Fruit fly (Drosophila melanogaster) whole organism, wandering third instar larva: Measurements from ENCODE around the gene BRWD3.

ENCODE experiments used
- Abd-B ChIP-seq: fragments of >200 bp; optimal IDR thresholded peaks from 2 replicates; lab custom pipeline; 2017; ENCODE audit warnings: missing biosample characterization, missing genetic modification characterization
- CG32264 ChIP-seq: fragments of 200-800 bp; sonication (Bioruptor generic); optimal IDR thresholded peaks from 2 replicates; lab custom pipeline; 2016; ENCODE audit warnings: missing biosample characterization, missing genetic modification characterization
- CG9705 ChIP-seq: fragments of 200-800 bp; sonication (Bioruptor generic); optimal IDR thresholded peaks from 2 replicates; lab custom pipeline; 2018; ENCODE audit warnings: missing biosample characterization, mild to moderate bottlenecking, missing genetic modification characterization
- Dif ChIP-seq: fragments of 200-275, 200-300 bp; sonication (Bioruptor generic); optimal IDR thresholded peaks from 2 replicates; lab custom pipeline; 2018; ENCODE audit warnings: missing biosample characterization, missing genetic modification characterization; ENCODE audit not compliant: partially characterized antibody
- HLH106 ChIP-seq: fragments of 200-800 bp; optimal IDR thresholded peaks from 3 replicates; lab custom pipeline; 2019; ENCODE audit warnings: missing biosample characterization, mild to moderate bottlenecking, missing genetic modification characterization, moderate library complexity
- Hnf4 ChIP-seq: fragments of 200-800 bp; sonication (Bioruptor generic); optimal IDR thresholded peaks from 2 replicates; lab custom pipeline; 2016; ENCODE audit warnings: missing biosample characterization, mild to moderate bottlenecking, missing genetic modification characterization
- Hr78 ChIP-seq: fragments of >200 bp; optimal IDR thresholded peaks from 2 replicates; lab custom pipeline; 2017; ENCODE audit warnings: missing biosample characterization, missing genetic modification characterization
- Jra ChIP-seq: sonication (Bioruptor generic); optimal IDR thresholded peaks from 2 replicates; lab custom pipeline; 2016; ENCODE audit warnings: missing biosample characterization, missing genetic modification characterization
- Mio ChIP-seq: sonication (Bioruptor generic); optimal IDR thresholded peaks from 2 replicates; lab custom pipeline; 2016; ENCODE audit warnings: missing biosample characterization, missing genetic modification characterization
- Myc ChIP-seq: fragments of >200 bp; optimal IDR thresholded peaks from 2 replicates; lab custom pipeline; 2017
- N ChIP-seq: fragments of >200 bp; optimal IDR thresholded peaks from 2 replicates; lab custom pipeline; 2018; ENCODE audit warnings: missing biosample characterization, missing external identifiers, missing genetic modification characterization
- OdsH ChIP-seq: fragments of 200-800 bp; sonication (Bioruptor generic); optimal IDR thresholded peaks from 2 replicates; lab custom pipeline; 2016; ENCODE audit warnings: missing biosample characterization, mild to moderate bottlenecking, missing genetic modification characterization
- Sp1 ChIP-seq: fragments of 200-800 bp; sonication (Bioruptor generic); optimal IDR thresholded peaks from 3 replicates; lab custom pipeline; 2019; ENCODE audit warnings: missing biosample characterization, mild to moderate bottlenecking, missing genetic modification characterization, moderate library complexity
- Vsx2 ChIP-seq: fragments of 200-300, 225-300 bp; sonication (Bioruptor generic); optimal IDR thresholded peaks from 2 replicates; lab custom pipeline; 2018; ENCODE audit warnings: missing biosample characterization, missing genetic modification characterization; ENCODE audit not compliant: partially characterized antibody
- brk ChIP-seq: fragments of 200-800 bp; sonication (Bioruptor generic); optimal IDR thresholded peaks from 2 replicates; lab custom pipeline; 2016; ENCODE audit warnings: missing biosample characterization, mild to moderate bottlenecking, missing genetic modification characterization
- dl ChIP-seq, 2 experiments: fragments of 175-275, 200-275 bp in 1 of 2; fragments of 200-275 bp in 1 of 2; sonication (Bioruptor generic); optimal IDR thresholded peaks; lab custom pipeline; 2018; ENCODE audit warnings: mild to moderate bottlenecking in 2 of 2, missing biosample characterization in 2 of 2, missing genetic modification characterization in 2 of 2, moderate library complexity in 2 of 2; ENCODE audit not compliant: partially characterized antibody in 2 of 2, insufficient read depth in 1 of 2
- dmrt93B ChIP-seq: fragments of 200-800 bp; sonication (Bioruptor generic); optimal IDR thresholded peaks from 2 replicates; lab custom pipeline; 2018; ENCODE audit warnings: missing biosample characterization, mild to moderate bottlenecking, missing genetic modification characterization
- ey ChIP-seq: fragments of 200-800 bp; sonication (Bioruptor generic); optimal IDR thresholded peaks from 2 replicates; lab custom pipeline; 2016; ENCODE audit warnings: missing biosample characterization, missing genetic modification characterization
- foxo ChIP-seq, 2 experiments: fragments of 200-800 bp; sonication (Bioruptor generic); optimal IDR thresholded peaks; 2 replicates in 1 of 2; 3 replicates in 1 of 2; lab custom pipeline; 2016 to 2017; ENCODE audit warnings: missing biosample characterization in 2 of 2, missing genetic modification characterization in 2 of 2
- fru ChIP-seq: fragments of 200-800 bp; sonication (Bioruptor generic); optimal IDR thresholded peaks from 3 replicates; lab custom pipeline; 2016; ENCODE audit warnings: missing biosample characterization, mild to moderate bottlenecking, missing genetic modification characterization
- h ChIP-seq: fragments of 200-800 bp; sonication (Bioruptor generic); optimal IDR thresholded peaks from 3 replicates; lab custom pipeline; 2016; ENCODE audit warnings: missing biosample characterization, mild to moderate bottlenecking, missing genetic modification characterization
- lola ChIP-seq: fragments of >200 bp; optimal IDR thresholded peaks from 2 replicates; lab custom pipeline; 2017; ENCODE audit warnings: missing biosample characterization, missing genetic modification characterization
- pan ChIP-seq: fragments of >200 bp; optimal IDR thresholded peaks from 2 replicates; lab custom pipeline; 2017
- psq ChIP-seq: fragments of 200-800 bp; sonication (Bioruptor generic); optimal IDR thresholded peaks from 3 replicates; lab custom pipeline; 2017; ENCODE audit warnings: missing biosample characterization, mild to moderate bottlenecking, missing genetic modification characterization, moderate library complexity
- rgr ChIP-seq: fragments of 200-800 bp; sonication (Bioruptor generic); optimal IDR thresholded peaks from 3 replicates; lab custom pipeline; 2016; ENCODE audit warnings: missing biosample characterization, mild to moderate bottlenecking, missing genetic modification characterization
- sage ChIP-seq: fragments of 200-800 bp; sonication (Bioruptor generic); optimal IDR thresholded peaks from 2 replicates; lab custom pipeline; 2016; ENCODE audit warnings: missing biosample characterization, mild to moderate bottlenecking, missing genetic modification characterization
- sv ChIP-seq: fragments of 200-800 bp; sonication (Bioruptor generic); optimal IDR thresholded peaks from 3 replicates; lab custom pipeline; 2016; ENCODE audit warnings: missing biosample characterization, missing genetic modification characterization
- tai ChIP-seq: sonication (Bioruptor generic); optimal IDR thresholded peaks from 2 replicates; lab custom pipeline; 2016; ENCODE audit warnings: missing biosample characterization, missing genetic modification characterization
- woc ChIP-seq: sonication (Bioruptor generic); optimal IDR thresholded peaks from 2 replicates; lab custom pipeline; 2016; ENCODE audit warnings: missing biosample characterization, mild to moderate bottlenecking, missing genetic modification characterization

BRWD3 gene

DNA sequence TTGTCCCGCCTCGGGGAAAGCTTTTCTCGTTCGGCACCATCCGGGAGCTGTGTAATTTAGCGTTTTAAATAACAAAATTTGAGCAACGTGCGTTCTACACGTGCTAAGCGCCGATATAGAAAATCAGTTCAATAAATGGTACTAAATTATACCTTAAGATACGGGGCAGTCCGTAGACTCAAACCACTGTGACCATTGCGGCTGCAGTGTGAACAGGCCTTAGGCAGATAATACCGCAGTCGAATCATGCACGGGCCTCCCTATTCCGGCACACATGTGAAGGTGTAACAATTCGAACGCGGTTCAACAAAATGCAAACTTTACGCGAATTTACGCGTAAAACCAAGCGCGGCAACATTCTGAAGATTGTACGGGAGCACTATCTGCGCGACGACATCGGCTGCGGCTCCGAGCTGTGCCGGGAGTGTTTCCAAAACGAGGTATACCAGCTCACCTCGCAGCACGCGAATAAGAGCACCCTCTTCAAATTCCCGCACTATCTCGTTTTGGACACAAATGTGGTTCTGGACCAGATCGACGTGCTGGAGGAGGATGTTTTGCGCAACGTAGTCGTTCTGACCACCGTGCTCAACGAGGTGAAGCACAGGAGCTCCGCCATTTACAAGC is 14.5 kb downstream of the BRWD3 start, which contains the start of the genes Rrp5 and Dis3:
TSS of gene Rrp5 (minus strand) at position 135 of the 627 bp plus-strand sequence.
TSS of gene Dis3 (plus strand) at position 252 of the 627 bp plus-strand sequence.
- TF ChIP-seq Dif (GFP tag; lab: Kevin White, UChicago) (peak; percentile 97), rgr (GFP tag; lab: Kevin White, UChicago) (no peak), Hnf4 (no peak), dl (GFP tag; optimal IDR thresholded peaks at IDR 0.05; lab: Kevin White, UChicago; ENCODE audit: insufficient read depth in 1 of 2, partially characterized antibody in 2 of 2) (peak in 1 of 2 experiments; percentile 16), Vsx2 (GFP tag; lab: Kevin White, UChicago) (peak; percentile 99), dmrt93B (GFP tag; lab: Kevin White, UChicago) (no peak), Myc (lab: Kevin White, UChicago) (peak; percentile 68)

DNA sequence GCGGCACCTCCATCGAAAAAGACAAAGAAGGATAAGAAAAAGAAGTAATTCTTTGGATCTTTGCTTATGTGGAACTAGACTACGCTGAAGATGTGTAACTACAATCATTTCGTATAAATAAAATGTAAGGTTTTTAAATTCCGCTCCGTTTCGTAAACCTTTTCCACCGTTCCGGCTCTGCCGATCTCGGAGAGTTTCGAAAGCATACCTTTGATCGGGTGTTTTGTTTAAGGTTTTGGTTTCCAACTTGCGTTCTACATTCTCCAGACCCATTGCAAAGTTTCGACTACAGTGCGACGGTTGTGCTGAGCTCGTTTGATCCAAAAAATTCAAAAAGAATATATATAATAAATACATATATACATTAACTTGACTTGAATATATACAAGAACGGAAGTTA is 17.8 kb downstream of the BRWD3 start, which contains the start of gene CG6432:
TSS of gene CG6432 (plus strand) at position 301 of the 400 bp plus-strand sequence.
- TF ChIP-seq tai (GFP tag; lab: Kevin White, UChicago) (no peak), fru (no peak), Mio (GFP tag; lab: Kevin White, UChicago) (no peak), OdsH (GFP tag; lab: Kevin White, UChicago) (no peak), Abd-B (GFP tag; lab: Kevin White, UChicago) (no peak), Hr78 (GFP tag; lab: Kevin White, UChicago) (no peak), dl (GFP tag; optimal IDR thresholded peaks at IDR 0.05; lab: Kevin White, UChicago; ENCODE audit: insufficient read depth in 1 of 2, partially characterized antibody in 2 of 2) (no peak), dmrt93B (GFP tag; lab: Kevin White, UChicago) (no peak), N (no peak), rgr (GFP tag; lab: Kevin White, UChicago) (no peak), lola (no peak), Myc (lab: Kevin White, UChicago) (no peak), Dif (GFP tag; lab: Kevin White, UChicago) (no peak), CG32264 (GFP tag; lab: Kevin White, UChicago) (no peak), h (GFP tag; lab: Kevin White, UChicago) (no peak), ey (GFP tag; lab: Kevin White, UChicago) (no peak), brk (no peak), Sp1 (GFP tag; lab: Kevin White, UChicago) (no peak), HLH106 (tag; lab: Kevin White, UChicago) (no peak)
- TF ChIP-seq, all 38 proteins: peak for 0

DNA sequence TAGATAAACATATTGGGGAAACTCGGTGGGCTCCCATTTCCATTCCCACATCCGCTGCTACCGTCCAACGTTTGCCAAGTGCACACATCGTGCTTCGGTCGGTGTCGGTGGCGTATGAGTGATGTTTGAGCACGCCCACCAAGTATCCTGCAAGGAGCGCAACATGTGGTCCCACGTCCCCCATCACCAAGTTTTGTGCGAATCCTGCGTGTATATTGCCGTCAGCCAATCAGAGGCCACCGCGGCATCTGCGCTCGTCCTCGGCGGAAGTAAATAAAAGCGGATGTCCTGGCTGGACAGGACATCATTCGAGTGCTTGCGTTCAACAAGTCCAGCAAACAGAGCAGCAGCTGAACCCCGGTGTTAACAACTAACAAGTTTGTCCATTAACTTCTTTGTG is 22.5 kb downstream of the BRWD3 start, which contains the start of gene Ms:
TSS of gene Ms (plus strand) at position 301 of the 400 bp plus-strand sequence.
- TF ChIP-seq sage (GFP tag; lab: Kevin White, UChicago) (no peak), Vsx2 (GFP tag; lab: Kevin White, UChicago) (no peak), CG32264 (GFP tag; lab: Kevin White, UChicago) (no peak), N (no peak), Jra (no peak), pan (lab: Kevin White, UChicago) (no peak), HLH106 (tag; lab: Kevin White, UChicago) (no peak), lola (no peak), CG9705 (GFP tag; lab: Kevin White, UChicago) (no peak), woc (GFP tag; lab: Kevin White, UChicago) (no peak), fru (no peak), foxo (GFP tag; optimal IDR thresholded peaks at IDR 0.05; lab: Kevin White, UChicago) (no peak), ey (GFP tag; lab: Kevin White, UChicago) (no peak)

DNA sequence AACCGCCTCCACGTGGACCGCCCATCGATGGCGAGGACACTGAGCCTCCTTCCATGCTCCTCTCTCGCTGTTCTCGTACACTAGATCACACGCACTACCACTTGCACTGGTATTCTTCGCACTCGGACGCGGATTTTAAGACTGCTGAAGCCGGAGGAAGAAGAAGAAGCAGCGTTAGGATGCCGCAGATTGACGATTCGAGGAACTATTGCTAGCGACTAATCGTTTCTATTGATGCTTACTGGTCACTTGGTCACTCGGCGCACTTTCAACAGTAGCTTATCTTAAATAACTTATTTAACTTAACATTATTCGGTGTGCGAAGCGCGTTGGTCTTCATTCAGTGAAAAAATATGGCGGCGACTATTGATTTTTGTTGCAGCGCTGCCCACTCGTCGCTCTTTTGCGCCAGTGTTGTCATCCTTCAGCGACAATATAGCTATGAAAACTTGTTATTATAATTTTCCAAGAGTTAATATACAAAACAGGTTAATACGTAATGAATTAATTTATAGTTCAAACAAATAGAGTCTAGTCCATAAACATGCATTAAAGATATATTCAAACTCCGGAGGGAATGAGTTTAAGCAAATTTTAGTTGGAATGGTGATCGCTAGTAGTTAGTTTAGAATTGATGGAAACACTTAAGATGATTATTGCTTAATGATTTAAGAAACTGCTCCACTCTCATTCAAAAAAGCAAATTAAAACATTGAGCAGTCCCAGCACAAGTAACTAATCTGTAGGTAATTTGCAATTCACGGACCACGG is 29.8 kb downstream of the BRWD3 start, which contains the start of the genes CG5746 and CG6454:
TSS of gene CG5746 (minus strand) at position 372 of the 771 bp plus-strand sequence.
TSS of gene CG6454 (plus strand) at position 763 of the 771 bp plus-strand sequence.
- TF ChIP-seq brk, result no peak
- peak; percentile 37 for TF ChIP-seq CG32264 (GFP tag; lab: Kevin White, UChicago)
- peak; percentile 87 for TF ChIP-seq Myc (lab: Kevin White, UChicago)
- TF ChIP-seq ey (GFP tag; lab: Kevin White, UChicago), result peak; percentile 59
- no peak for TF ChIP-seq Abd-B (GFP tag; lab: Kevin White, UChicago)
- peak; percentile 56 for TF ChIP-seq sv (GFP tag; lab: Kevin White, UChicago)
- TF ChIP-seq psq (GFP tag; lab: Kevin White, UChicago), result peak; percentile 54
- peak; percentile 45 for TF ChIP-seq CG9705 (GFP tag; lab: Kevin White, UChicago)
